Worm (Caenorhabditis elegans): ENCODE results near the gene Y61B8B.3.

DNA sequence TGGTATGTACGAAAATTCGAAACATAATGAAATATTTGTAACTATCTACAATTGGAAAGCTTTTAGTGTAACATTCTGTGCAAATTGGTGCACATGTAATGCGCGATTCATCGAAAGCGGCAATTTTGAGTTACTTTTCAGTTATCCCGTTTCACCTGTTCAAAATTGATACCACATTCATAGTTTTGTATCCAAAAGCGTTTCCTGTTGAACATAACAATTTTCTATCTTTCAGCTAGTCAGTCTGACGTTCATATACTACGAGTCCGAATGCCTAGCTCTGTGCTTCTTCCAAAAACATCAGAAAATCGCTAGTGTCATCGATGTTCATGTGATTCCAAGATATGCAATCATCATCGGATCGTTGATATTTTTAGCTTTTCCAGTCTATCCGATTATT is 8.9 kb downstream of the Y61B8B.3 start:
- no peak for TF ChIP-seq dao-5 (tag; optimal IDR thresholded peaks at IDR 0.05)
- TF ChIP-seq him-1 (tag; optimal IDR thresholded peaks at IDR 0.05), result no peak
